Fruit fly (Drosophila melanogaster) Kc167 (cell line): Measurements from ENCODE around the gene CG8086.

Experiments used
- Myc ChIP-seq: fragments of >200 bp; optimal IDR thresholded peaks from 2 replicates; lab custom pipeline; 2017; ENCODE audit warnings: missing external identifiers
- Sin3A ChIP-seq: fragments of >200 bp; optimal IDR thresholded peaks from 2 replicates; lab custom pipeline; 2018; ENCODE audit warnings: missing external identifiers
- h ChIP-seq: fragments of >200 bp; optimal IDR thresholded peaks from 3 replicates; lab custom pipeline; 2018; ENCODE audit warnings: missing external identifiers
- insv ChIP-seq: fragments of >200 bp; optimal IDR thresholded peaks from 3 replicates; lab custom pipeline; 2018; ENCODE audit warnings: missing external identifiers
- psq ChIP-seq: fragments of >200 bp; optimal IDR thresholded peaks from 2 replicates; lab custom pipeline; 2017; ENCODE audit warnings: missing external identifiers
- ttk ChIP-seq: sonication (Bioruptor generic); optimal IDR thresholded peaks from 2 replicates; lab custom pipeline; 2017; ENCODE audit warnings: missing external identifiers

The CG8086 gene

dm6 chr2L:8257401-8258266 is at the start of gene CG8086:
CG8086 (minus strand) TSS chr2L:8257502.
- TF ChIP-seq Sin3A (lab: Kevin White, UChicago) (no peak), psq (lab: Kevin White, UChicago) (no peak), insv (lab: Kevin White, UChicago) (no peak), h (no peak), ttk (lab: Kevin White, UChicago) (no peak), Myc (lab: Kevin White, UChicago) (no peak)

- TF ChIP-seq Sin3A (lab: Kevin White, UChicago), result no peak
Observed at dm6 chr2L:8305409-8305808, 48.1 kb upstream of the CG8086 start, which contains the start of gene CG7840. CG7840 (plus strand) TSS chr2L:8305586.

dm6 chr2L:8304635-8305034 is 47.3 kb upstream of the CG8086 start:
- no peak for TF ChIP-seq Myc (lab: Kevin White, UChicago)
- no peak for TF ChIP-seq Sin3A (lab: Kevin White, UChicago)
- no peak for TF ChIP-seq ttk (lab: Kevin White, UChicago)
- TF ChIP-seq h, result no peak
- no peak for TF ChIP-seq psq (lab: Kevin White, UChicago)
- TF ChIP-seq insv (lab: Kevin White, UChicago), result no peak

dm6 chr2L:8302766-8303479 is 45.6 kb upstream of the CG8086 start, which contains the start of the genes wol and Scgalpha:
wol (minus strand) TSS chr2L:8302985.
Scgalpha (plus strand) TSS chr2L:8303429.
- no peak for TF ChIP-seq Myc (lab: Kevin White, UChicago)
- TF ChIP-seq insv (lab: Kevin White, UChicago), result no peak
- TF ChIP-seq ttk (lab: Kevin White, UChicago), result no peak
- no peak for TF ChIP-seq psq (lab: Kevin White, UChicago)
- TF ChIP-seq h, result no peak
- no peak for TF ChIP-seq Sin3A (lab: Kevin White, UChicago)

- TF ChIP-seq insv (lab: Kevin White, UChicago) (no peak), psq (lab: Kevin White, UChicago) (no peak), Myc (lab: Kevin White, UChicago) (no peak), ttk (lab: Kevin White, UChicago) (no peak), h (no peak), Sin3A (lab: Kevin White, UChicago) (no peak)
Observed at dm6 chr2L:8300220-8301167, 43.2 kb upstream of the CG8086 start, which contains the start of gene Btk. Btk (minus strand) TSS chr2L:8301079.

- no peak for TF ChIP-seq psq (lab: Kevin White, UChicago)
- TF ChIP-seq Myc (lab: Kevin White, UChicago), result no peak
- no peak for TF ChIP-seq ttk (lab: Kevin White, UChicago)
- TF ChIP-seq insv (lab: Kevin White, UChicago), result no peak
- no peak for TF ChIP-seq h
- no peak for TF ChIP-seq Sin3A (lab: Kevin White, UChicago)
Observed at dm6 chr2L:8299194-8299811, 42.0 kb upstream of the CG8086 start.

- TF ChIP-seq Myc (lab: Kevin White, UChicago), result no peak
- no peak for TF ChIP-seq insv (lab: Kevin White, UChicago)
- no peak for TF ChIP-seq ttk (lab: Kevin White, UChicago)
- no peak for TF ChIP-seq psq (lab: Kevin White, UChicago)
- TF ChIP-seq h, result no peak
- TF ChIP-seq Sin3A (lab: Kevin White, UChicago), result no peak
Observed at dm6 chr2L:8297070-8297469, 39.8 kb upstream of the CG8086 start.

- TF ChIP-seq h (no peak), Sin3A (lab: Kevin White, UChicago) (no peak), ttk (lab: Kevin White, UChicago) (no peak), psq (lab: Kevin White, UChicago) (no peak), insv (lab: Kevin White, UChicago) (no peak), Myc (lab: Kevin White, UChicago) (no peak)
Observed at dm6 chr2L:8296395-8296794, 39.1 kb upstream of the CG8086 start.

dm6 chr2L:8294043-8294442 is 36.7 kb upstream of the CG8086 start:
- no peak for TF ChIP-seq psq (lab: Kevin White, UChicago)
- TF ChIP-seq ttk (lab: Kevin White, UChicago), result no peak
- TF ChIP-seq Myc (lab: Kevin White, UChicago), result no peak
- no peak for TF ChIP-seq Sin3A (lab: Kevin White, UChicago)
- TF ChIP-seq h, result no peak
- no peak for TF ChIP-seq insv (lab: Kevin White, UChicago)

- TF ChIP-seq Myc (lab: Kevin White, UChicago) (no peak), insv (lab: Kevin White, UChicago) (no peak)
Observed at dm6 chr2L:8293449-8293848, 36.1 kb upstream of the CG8086 start.
